Worm (Caenorhabditis elegans) whole organism, mixed stage, embryonic: ENCODE results near the gene ephx-1.

Experiments used
- M03D4.4 ChIP-seq: sonication (generic microtip); optimal IDR thresholded peaks from 2 replicates; lab custom pipeline; 2017; ENCODE audit warnings: mild to moderate bottlenecking, missing genetic modification characterization, missing compliant biosample characterization
- bed-3 ChIP-seq: fragments of 200-800 bp; sonication (Bioruptor generic); optimal IDR thresholded peaks from 3 replicates; lab custom pipeline; 2018; ENCODE audit warnings: mild to moderate bottlenecking, missing genetic modification characterization, moderate library complexity, missing compliant biosample characterization
- blmp-1 ChIP-seq: fragments of 150-350 bp; optimal IDR thresholded peaks from 2 replicates; lab custom pipeline; 2014; ENCODE audit warnings: missing biosample characterization, missing genetic modification characterization
- ceh-39 ChIP-seq: fragments of 150-350 bp; optimal IDR thresholded peaks from 2 replicates; lab custom pipeline; 2014; ENCODE audit warnings: missing biosample characterization, missing genetic modification characterization
- ceh-43 ChIP-seq: fragments of 200-800 bp; sonication (Bioruptor generic); optimal IDR thresholded peaks from 2 replicates; lab custom pipeline; 2018; ENCODE audit warnings: mild to moderate bottlenecking, missing genetic modification characterization, moderate library complexity, missing compliant biosample characterization
- ceh-83 ChIP-seq: fragments of 200-800 bp; sonication (Bioruptor generic); optimal IDR thresholded peaks from 2 replicates; lab custom pipeline; 2018; ENCODE audit warnings: mild to moderate bottlenecking, missing genetic modification characterization, missing compliant biosample characterization
- ces-1 ChIP-seq: fragments of 150-350 bp; optimal IDR thresholded peaks from 2 replicates; lab custom pipeline; 2014; ENCODE audit warnings: missing biosample characterization, missing genetic modification reagents, missing genetic modification characterization
- cnd-1 ChIP-seq: fragments of 200-800 bp; sonication (Bioruptor generic); optimal IDR thresholded peaks from 2 replicates; lab custom pipeline; 2018; ENCODE audit warnings: mild to moderate bottlenecking, missing genetic modification characterization, missing compliant biosample characterization
- drap-1 ChIP-seq: fragments of 200-800 bp; sonication (Bioruptor generic); optimal IDR thresholded peaks from 3 replicates; lab custom pipeline; 2018; ENCODE audit warnings: mild to moderate bottlenecking, missing genetic modification characterization, missing compliant biosample characterization
- elt-1 ChIP-seq: sonication (generic microtip); optimal IDR thresholded peaks from 2 replicates; lab custom pipeline; 2017; ENCODE audit warnings: missing genetic modification characterization, mild to moderate bottlenecking, missing compliant biosample characterization, antibody characterized with exemption, moderate library complexity, borderline replicate concordance; ENCODE audit not compliant: insufficient read depth
- flh-1 ChIP-seq: fragments of 200-800 bp; sonication (Bioruptor generic); optimal IDR thresholded peaks from 2 replicates; lab custom pipeline; 2018; ENCODE audit warnings: mild to moderate bottlenecking, missing genetic modification characterization, moderate library complexity, missing compliant biosample characterization
- ham-2 ChIP-seq: fragments of 200-800 bp; sonication (Bioruptor generic); optimal IDR thresholded peaks from 2 replicates; lab custom pipeline; 2018; ENCODE audit warnings: mild to moderate bottlenecking, missing genetic modification characterization, missing compliant biosample characterization
- hlh-1 ChIP-seq: fragments of 150-350 bp; optimal IDR thresholded peaks from 2 replicates; lab custom pipeline; 2014; ENCODE audit warnings: missing biosample characterization, missing genetic modification reagents, missing genetic modification characterization
- lin-13 ChIP-seq: fragments of 150-350 bp; optimal IDR thresholded peaks from 2 replicates; lab custom pipeline; 2014; ENCODE audit warnings: missing biosample characterization, missing genetic modification characterization
- lin-32 ChIP-seq: fragments of 200-800 bp; sonication (Bioruptor generic); optimal IDR thresholded peaks from 2 replicates; lab custom pipeline; 2018; ENCODE audit warnings: mild to moderate bottlenecking, missing genetic modification characterization, missing compliant biosample characterization
- lsy-2 ChIP-seq: fragments of 150-350 bp; optimal IDR thresholded peaks from 2 replicates; lab custom pipeline; 2014; ENCODE audit warnings: missing biosample characterization, missing genetic modification characterization
- mab-5 ChIP-seq: fragments of 150-350 bp; optimal IDR thresholded peaks from 2 replicates; lab custom pipeline; 2014; ENCODE audit warnings: missing biosample characterization, missing genetic modification characterization
- mep-1 ChIP-seq: fragments of 150-350 bp; optimal IDR thresholded peaks from 2 replicates; lab custom pipeline; 2017; ENCODE audit warnings: missing biosample characterization, missing genetic modification reagents, missing genetic modification characterization, inconsistent platforms
- mls-2 ChIP-seq: sonication (generic microtip); optimal IDR thresholded peaks from 2 replicates; lab custom pipeline; 2016; ENCODE audit warnings: mild to moderate bottlenecking, missing genetic modification characterization, moderate library complexity, missing compliant biosample characterization
- nhr-12 ChIP-seq: fragments of 150-350 bp; optimal IDR thresholded peaks from 2 replicates; lab custom pipeline; 2014; ENCODE audit warnings: missing biosample characterization, missing genetic modification characterization
- nhr-2 ChIP-seq: fragments of 150-350 bp; optimal IDR thresholded peaks from 2 replicates; lab custom pipeline; 2014; ENCODE audit warnings: missing biosample characterization, missing genetic modification characterization
- nhr-237 ChIP-seq: fragments of 150-350 bp; optimal IDR thresholded peaks from 2 replicates; lab custom pipeline; 2014; ENCODE audit warnings: missing biosample characterization, missing genetic modification characterization
- nhr-28 ChIP-seq: fragments of 150-350 bp; optimal IDR thresholded peaks from 2 replicates; lab custom pipeline; 2014; ENCODE audit warnings: missing biosample characterization, missing genetic modification characterization
- nhr-76 ChIP-seq: sonication (generic microtip); optimal IDR thresholded peaks from 2 replicates; lab custom pipeline; 2017; ENCODE audit warnings: missing biosample characterization, missing genetic modification characterization
- pha-4 ChIP-seq: fragments of 150-350 bp; optimal IDR thresholded peaks from 2 replicates; lab custom pipeline; 2018; ENCODE audit warnings: missing biosample characterization, missing genetic modification reagents, missing genetic modification characterization
- sem-2 ChIP-seq: fragments of 200-800 bp; sonication (Bioruptor generic); optimal IDR thresholded peaks from 2 replicates; lab custom pipeline; 2018; ENCODE audit warnings: mild to moderate bottlenecking, missing genetic modification characterization, missing compliant biosample characterization
- snpc-4 ChIP-seq: fragments of 150-350 bp; optimal IDR thresholded peaks from 2 replicates; lab custom pipeline; 2014; ENCODE audit warnings: missing biosample characterization, missing genetic modification characterization
- sptf-1 ChIP-seq: sonication (generic microtip); optimal IDR thresholded peaks from 2 replicates; lab custom pipeline; 2017; ENCODE audit warnings: mild to moderate bottlenecking, missing genetic modification characterization, moderate library complexity, missing compliant biosample characterization
- tbx-8 ChIP-seq: fragments of 200-800 bp; sonication (Bioruptor generic); optimal IDR thresholded peaks from 2 replicates; lab custom pipeline; 2018; ENCODE audit warnings: mild to moderate bottlenecking, missing genetic modification characterization, moderate library complexity, missing compliant biosample characterization
- unc-120 ChIP-seq: sonication (generic microtip); optimal IDR thresholded peaks from 2 replicates; lab custom pipeline; 2017; ENCODE audit warnings: missing genetic modification characterization, missing compliant biosample characterization; ENCODE audit not compliant: poor library complexity, severe bottlenecking
- unc-39 ChIP-seq: fragments of 150-350 bp; optimal IDR thresholded peaks from 2 replicates; lab custom pipeline; 2014; ENCODE audit warnings: missing biosample characterization, missing genetic modification characterization
- unc-62 ChIP-seq: fragments of 150-350 bp; optimal IDR thresholded peaks from 2 replicates; lab custom pipeline; 2014; ENCODE audit warnings: missing biosample characterization, missing genetic modification reagents, missing genetic modification characterization
- zip-8 ChIP-seq: fragments of 150-350 bp; optimal IDR thresholded peaks from 2 replicates; lab custom pipeline; 2014; ENCODE audit warnings: missing biosample characterization, missing genetic modification characterization
- ztf-11 ChIP-seq: fragments of 150-350 bp; optimal IDR thresholded peaks from 2 replicates; lab custom pipeline; 2014; ENCODE audit warnings: missing biosample characterization, missing genetic modification characterization

The ephx-1 gene

DNA sequence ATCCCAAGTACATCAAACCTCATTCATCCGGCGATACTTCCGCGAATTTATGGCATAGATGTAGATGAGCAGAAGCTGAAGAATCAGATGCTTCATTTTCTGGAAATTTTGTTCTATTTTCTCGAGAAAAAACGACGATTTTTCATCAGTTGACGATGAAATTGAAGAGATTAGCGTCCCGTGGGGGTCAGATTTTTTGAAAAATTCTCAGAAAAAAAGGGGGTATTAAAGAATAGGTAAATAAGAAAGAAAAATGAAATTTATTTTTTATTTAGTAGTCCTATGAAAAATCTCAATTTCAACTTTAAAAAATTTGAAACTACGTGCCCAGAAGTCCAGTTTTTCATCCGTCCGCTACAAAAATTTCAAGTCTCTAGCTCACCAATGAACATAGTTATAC, 20.7 kb downstream of the ephx-1 start, which contains the start of gene K07D4.5:
Gene K07D4.5 (minus strand): TSS at position 101 of the 400 bp plus-strand sequence.
- no peak for TF ChIP-seq zip-8 (tag; lab: Kevin White, UChicago)

- TF ChIP-seq ceh-39 (tag; lab: Kevin White, UChicago) (no peak), ham-2 (no peak), tbx-8 (no peak), unc-62 (GFP tag; lab: Kevin White, UChicago) (no peak), nhr-237 (tag; lab: Kevin White, UChicago) (no peak), mab-5 (tag; lab: Kevin White, UChicago) (no peak), bed-3 (GFP tag; lab: Kevin White, UChicago) (no peak), zip-8 (tag; lab: Kevin White, UChicago) (no peak), sem-2 (no peak), drap-1 (GFP tag; lab: Kevin White, UChicago) (no peak), sptf-1 (no peak), blmp-1 (tag; lab: Kevin White, UChicago) (no peak), unc-39 (tag; lab: Kevin White, UChicago) (no peak), lin-13 (no peak), nhr-76 (tag; lab: Kevin White, UChicago) (no peak), nhr-28 (tag; lab: Kevin White, UChicago) (no peak), cnd-1 (no peak), ceh-83 (GFP tag; lab: Kevin White, UChicago) (no peak), lsy-2 (tag; lab: Kevin White, UChicago) (no peak)
- TF ChIP-seq, all 35 proteins: peak for 0
Observed at ce11 chrII:4028276-4028675, 23.6 kb downstream of the ephx-1 start, which contains the start of gene K07D4.9. TSS of gene K07D4.9 (plus strand) at chrII:4028576.

DNA sequence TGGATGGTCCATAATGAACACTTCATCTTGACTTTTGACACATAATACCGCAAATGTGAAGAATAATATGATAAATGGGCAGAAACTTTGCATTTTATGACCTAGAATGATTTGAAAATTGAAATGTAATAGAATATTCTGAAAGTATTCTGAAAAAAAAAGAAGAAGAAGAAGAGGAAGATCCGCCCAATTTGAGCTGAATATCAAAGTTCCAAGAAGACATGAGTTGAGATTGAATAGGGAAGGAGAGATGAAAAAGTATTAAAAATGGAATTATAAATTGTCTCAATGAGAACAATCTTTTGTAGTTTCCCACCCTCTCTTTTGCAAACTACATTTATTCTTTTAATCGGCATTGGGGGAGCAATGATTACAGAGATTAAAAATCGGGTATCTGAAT, 27.6 kb downstream of the ephx-1 start, which contains the start of gene K07D4.4:
Gene K07D4.4 (minus strand): TSS at position 101 of the 400 bp plus-strand sequence.
- no peak for TF ChIP-seq zip-8 (tag; lab: Kevin White, UChicago)
- TF ChIP-seq ces-1 (GFP tag; lab: Kevin White, UChicago): no peak
- no peak for TF ChIP-seq lsy-2 (tag; lab: Kevin White, UChicago)
- no peak for TF ChIP-seq mab-5 (tag; lab: Kevin White, UChicago)
- TF ChIP-seq ceh-83 (GFP tag; lab: Kevin White, UChicago): no peak
- TF ChIP-seq nhr-76 (tag; lab: Kevin White, UChicago): no peak
- TF ChIP-seq M03D4.4 (tag; lab: Kevin White, UChicago): no peak
- TF ChIP-seq nhr-2 (tag; lab: Kevin White, UChicago): no peak
- TF ChIP-seq elt-1 (tag; lab: Kevin White, UChicago): no peak
- TF ChIP-seq ceh-39 (tag; lab: Kevin White, UChicago): no peak
- TF ChIP-seq sptf-1: no peak
- TF ChIP-seq unc-39 (tag; lab: Kevin White, UChicago): no peak
- no peak for TF ChIP-seq ceh-43
- TF ChIP-seq mls-2 (tag; lab: Kevin White, UChicago): no peak

ce11 chrII:4038541-4038940, 33.8 kb downstream of the ephx-1 start, which contains the start of gene pqn-48:
TSS of gene pqn-48 (plus strand) at chrII:4038884.
- TF ChIP-seq unc-120 (tag; lab: Kevin White, UChicago): peak; percentile 49
- TF ChIP-seq ham-2: no peak
- TF ChIP-seq ceh-39 (tag; lab: Kevin White, UChicago): no peak
- peak; percentile 32 for TF ChIP-seq hlh-1
- no peak for TF ChIP-seq flh-1
- TF ChIP-seq mls-2 (tag; lab: Kevin White, UChicago): no peak

DNA sequence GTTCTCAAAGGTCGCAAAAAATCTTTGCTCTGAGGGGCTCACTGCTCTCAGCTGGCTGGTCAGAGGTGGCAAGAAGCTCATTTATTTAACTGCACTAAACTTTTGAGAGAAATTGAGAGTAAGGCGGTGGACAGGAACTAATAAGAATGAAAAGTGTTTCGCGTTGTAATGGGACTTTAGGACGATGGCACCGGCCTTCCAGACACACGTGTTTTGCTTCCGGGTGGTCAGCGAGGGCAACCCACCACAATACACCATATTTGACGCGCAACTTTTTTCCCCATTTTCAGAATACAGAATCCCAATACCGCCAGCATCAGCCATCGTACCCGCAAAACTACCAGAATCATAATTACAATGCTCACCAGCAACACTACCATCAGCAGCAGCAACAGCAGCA, 35.4 kb downstream of the ephx-1 start:
- TF ChIP-seq snpc-4 (tag; lab: Kevin White, UChicago) (no peak), mls-2 (tag; lab: Kevin White, UChicago) (no peak), nhr-12 (no peak), nhr-28 (tag; lab: Kevin White, UChicago) (no peak), mep-1 (tag; lab: Kevin White, UChicago) (no peak), bed-3 (GFP tag; lab: Kevin White, UChicago) (no peak), nhr-237 (tag; lab: Kevin White, UChicago) (no peak), ceh-83 (GFP tag; lab: Kevin White, UChicago) (no peak), lin-32 (GFP tag; lab: Kevin White, UChicago) (no peak), hlh-1 (no peak), pha-4 (tag; lab: Kevin White, UChicago) (no peak), cnd-1 (no peak), nhr-2 (tag; lab: Kevin White, UChicago) (no peak), unc-62 (GFP tag; lab: Kevin White, UChicago) (no peak), blmp-1 (tag; lab: Kevin White, UChicago) (no peak), ztf-11 (no peak), lsy-2 (tag; lab: Kevin White, UChicago) (no peak), lin-13 (no peak), nhr-76 (tag; lab: Kevin White, UChicago) (no peak)
